Worm (Caenorhabditis elegans) whole organism, young adult: ENCODE measurements around the gene egl-26.

Experiments
- C06A6.2 ChIP-seq: fragments of 200-800 bp; sonication (Bioruptor generic); conservative IDR thresholded peaks from 2 replicates; pipeline ENCODE4 v1.3.6; 2022; ENCODE audit warnings: missing genetic modification characterization, missing compliant biosample characterization
- F57C9.4 ChIP-seq: sonication (generic microtip); optimal IDR thresholded peaks from 2 replicates; lab custom pipeline; 2017; ENCODE audit warnings: mild to moderate bottlenecking, missing genetic modification characterization, missing compliant biosample characterization
- ama-1 ChIP-seq, 3 experiments: fragments of 150-350 bp in 1 of 3; sonication (generic microtip) in 2 of 3; optimal IDR thresholded peaks; 2 replicates each; lab custom pipeline; 2014 to 2018; ENCODE audit warnings: missing biosample characterization in 2 of 3, missing genetic modification characterization in 2 of 3, missing genetic modification reagents in 2 of 3
- attf-5 ChIP-seq: fragments of 200-800 bp; sonication (Bioruptor generic); optimal IDR thresholded peaks from 2 replicates; lab custom pipeline; 2018; ENCODE audit warnings: mild to moderate bottlenecking, missing genetic modification characterization, missing compliant biosample characterization
- cebp-1 ChIP-seq, 2 experiments: fragments of 200-800 bp in 1 of 2; sonication (Bioruptor generic) in 1 of 2; sonication (generic microtip) in 1 of 2; IDR thresholded peaks in 1 of 2; optimal IDR thresholded peaks in 1 of 2; 2 replicates each; pipeline versions ENCODE4 v1.3.6 to Lab custom; 2017 to 2022; ENCODE audit warnings: missing compliant biosample characterization in 2 of 2, missing genetic modification characterization in 2 of 2, mild to moderate bottlenecking in 1 of 2, missing genetic modification reagents in 1 of 2, moderate library complexity in 1 of 2
- egl-44 ChIP-seq: fragments of 200-800 bp; sonication (Bioruptor generic); IDR thresholded peaks from 2 replicates; pipeline ENCODE4 v1.3.6; 2022; ENCODE audit warnings: missing genetic modification reagents, missing genetic modification characterization, missing compliant biosample characterization
- hsf-1 ChIP-seq: fragments of 200-800 bp; sonication (Bioruptor generic); IDR thresholded peaks from 2 replicates; pipeline ENCODE4 v1.3.6; 2022; ENCODE audit warnings: missing genetic modification reagents, missing genetic modification characterization, missing compliant biosample characterization
- madf-3 ChIP-seq: fragments of 200-800 bp; sonication (Bioruptor generic); IDR thresholded peaks from 2 replicates; pipeline ENCODE4 v1.3.6; 2022; ENCODE audit warnings: missing genetic modification reagents, missing genetic modification characterization, missing compliant biosample characterization
- pha-4 ChIP-seq: fragments of 150-350 bp; sonication (generic microtip); optimal IDR thresholded peaks from 2 replicates; lab custom pipeline; 2014; ENCODE audit warnings: missing biosample characterization, missing genetic modification reagents, missing genetic modification characterization
- repo-1 ChIP-seq: sonication (generic microtip); optimal IDR thresholded peaks from 2 replicates; lab custom pipeline; 2017; ENCODE audit warnings: mild to moderate bottlenecking, missing genetic modification characterization, missing compliant biosample characterization
- unc-62 ChIP-seq: fragments of 150-350 bp; optimal IDR thresholded peaks from 2 replicates; lab custom pipeline; 2014; ENCODE audit warnings: missing biosample characterization, missing genetic modification reagents, missing genetic modification characterization

- TF ChIP-seq cebp-1 (GFP tag; IDR thresholded peaks at IDR 0.05; lab: Robert Waterston, UW) (no peak), cebp-1 (tag; optimal IDR thresholded peaks at IDR 0.05; lab: Kevin White, UChicago) (no peak), egl-44 (no peak), ama-1 (optimal IDR thresholded peaks at IDR 0.05; lab: Kevin White, UChicago) (no peak), ama-1 (GFP tag; optimal IDR thresholded peaks at IDR 0.05; lab: Kevin White, UChicago) (no peak), madf-3 (GFP tag; lab: Robert Waterston, UW) (no peak), attf-5 (GFP tag; lab: Kevin White, UChicago) (no peak), unc-62 (no peak), hsf-1 (GFP tag; lab: Robert Waterston, UW) (no peak), F57C9.4 (tag; lab: Kevin White, UChicago) (no peak), C06A6.2 (no peak), repo-1 (tag; lab: Kevin White, UChicago) (no peak), pha-4 (no peak)
These were observed 8.4 kb upstream of the egl-26 start, which contains the start of gene C23H3.2 for ce11 chrII:61013-61412.
